Worm (Caenorhabditis elegans): ENCODE results near the gene abt-4.

Gene abt-4

DNA sequence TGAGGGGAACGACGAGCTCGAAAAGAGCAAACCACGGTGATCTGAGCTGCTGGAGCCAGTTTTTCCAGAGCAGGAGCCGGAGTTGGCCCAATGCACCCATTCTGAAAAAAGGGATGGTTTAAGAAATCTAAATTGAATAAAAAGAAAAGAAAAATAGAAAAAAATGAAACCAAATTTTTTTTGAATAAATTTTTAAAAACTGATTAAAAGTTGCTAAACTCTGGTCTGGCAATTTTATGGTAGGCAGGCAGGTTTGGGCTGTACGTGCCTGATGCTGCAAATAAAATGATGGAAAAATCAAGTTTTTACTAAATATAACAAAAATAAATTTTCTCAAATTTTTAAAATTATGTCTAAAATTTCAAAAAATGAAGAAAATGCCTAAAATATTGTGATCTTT lies at the start of gene abt-4:
abt-4 (minus strand) TSS at position 101 of the 400 bp plus-strand sequence.
- TF ChIP-seq him-1 (tag; optimal IDR thresholded peaks at IDR 0.05), result no peak
- no peak for TF ChIP-seq W03F9.2 (tag; optimal IDR thresholded peaks at IDR 0.05)
- TF ChIP-seq dao-5 (tag; optimal IDR thresholded peaks at IDR 0.05), result no peak

DNA sequence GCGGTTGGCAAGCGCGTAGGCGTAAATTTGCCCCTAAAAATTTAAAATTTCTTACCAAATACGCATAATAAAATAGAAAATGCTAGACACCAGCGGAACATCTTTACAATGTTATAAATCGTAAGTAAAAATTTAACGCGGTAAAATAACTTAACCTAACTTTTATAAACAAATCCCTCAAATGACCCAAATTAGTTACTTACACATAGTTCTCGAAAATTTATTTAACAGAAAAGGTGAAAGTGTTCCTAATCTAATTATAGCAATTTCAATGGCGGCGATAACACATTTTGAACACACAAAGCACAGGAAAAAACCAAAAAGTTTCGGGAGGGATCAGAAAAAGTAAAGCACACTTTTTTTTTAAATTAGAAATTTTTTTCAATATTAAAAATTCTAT lies 49.7 kb upstream of the abt-4 start, which contains the start of gene mltn-8:
mltn-8 (minus strand) TSS at position 101 of the 400 bp plus-strand sequence.
- TF ChIP-seq dao-5 (tag; optimal IDR thresholded peaks at IDR 0.05) (no peak), him-1 (tag; optimal IDR thresholded peaks at IDR 0.05) (no peak), W03F9.2 (tag; optimal IDR thresholded peaks at IDR 0.05) (no peak)

DNA sequence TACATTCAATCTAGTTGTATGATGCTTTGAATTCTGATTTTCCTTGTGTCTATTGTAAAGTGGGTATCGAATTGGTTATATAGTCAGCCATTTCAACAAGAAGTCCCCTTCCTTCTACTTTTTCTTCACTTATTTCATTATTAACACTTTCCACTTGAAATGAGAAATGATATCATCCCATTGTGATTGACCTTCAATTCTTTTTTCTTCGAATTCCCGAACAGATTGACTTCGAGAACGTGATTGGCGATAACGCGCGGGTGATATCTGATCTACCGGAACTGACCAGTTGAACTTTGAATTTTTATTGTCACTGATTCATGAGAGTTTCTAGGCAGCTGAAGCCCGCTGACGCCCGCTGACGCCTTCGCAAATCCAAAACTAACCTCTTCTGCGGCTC lies 47.7 kb upstream of the abt-4 start:
- TF ChIP-seq W03F9.2 (tag; optimal IDR thresholded peaks at IDR 0.05), result no peak
- TF ChIP-seq dao-5 (tag; optimal IDR thresholded peaks at IDR 0.05), result no peak
- TF ChIP-seq him-1 (tag; optimal IDR thresholded peaks at IDR 0.05), result no peak

DNA sequence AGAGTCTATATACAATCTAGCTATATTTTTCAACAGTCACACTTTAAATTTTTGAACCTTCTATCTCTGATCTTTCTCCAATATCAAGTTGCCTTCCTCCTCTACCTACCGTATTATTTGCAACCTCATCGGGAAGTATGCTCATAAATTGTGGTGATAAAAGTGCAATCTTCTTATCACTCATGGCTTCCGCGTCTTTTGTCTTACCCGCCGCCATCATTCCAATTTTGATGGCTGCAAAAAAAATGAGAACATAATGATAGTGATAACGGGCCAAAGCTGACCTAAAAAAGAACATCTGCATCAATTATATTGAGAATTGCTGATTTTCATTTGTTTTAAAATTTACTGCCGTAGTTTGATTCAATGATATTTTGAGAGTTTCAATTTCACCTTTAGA lies 46.3 kb upstream of the abt-4 start:
- TF ChIP-seq dao-5 (tag; optimal IDR thresholded peaks at IDR 0.05) (no peak), him-1 (tag; optimal IDR thresholded peaks at IDR 0.05) (no peak), W03F9.2 (tag; optimal IDR thresholded peaks at IDR 0.05) (no peak)

DNA sequence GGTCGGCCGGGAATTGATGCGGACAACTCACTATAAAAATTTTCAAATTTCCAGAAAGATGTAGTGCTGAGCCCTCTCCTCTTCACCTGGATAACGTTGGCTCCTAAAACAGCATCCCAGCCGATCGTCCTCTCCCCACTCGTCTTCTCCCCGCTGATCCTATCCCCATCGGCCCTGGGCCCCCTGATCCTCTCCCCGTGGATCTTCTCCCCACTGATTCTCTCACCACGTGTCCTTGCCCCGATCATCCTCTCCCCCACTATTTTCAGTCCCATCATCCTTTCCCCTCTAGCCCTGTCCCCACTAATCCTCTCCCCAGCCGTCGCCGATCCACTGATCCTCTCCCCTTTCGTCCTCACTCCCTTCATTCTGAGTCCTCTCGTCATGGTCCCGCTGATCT lies 42.7 kb upstream of the abt-4 start:
- TF ChIP-seq dao-5 (tag; optimal IDR thresholded peaks at IDR 0.05), result no peak
- TF ChIP-seq him-1 (tag; optimal IDR thresholded peaks at IDR 0.05), result no peak
- TF ChIP-seq W03F9.2 (tag; optimal IDR thresholded peaks at IDR 0.05), result no peak

DNA sequence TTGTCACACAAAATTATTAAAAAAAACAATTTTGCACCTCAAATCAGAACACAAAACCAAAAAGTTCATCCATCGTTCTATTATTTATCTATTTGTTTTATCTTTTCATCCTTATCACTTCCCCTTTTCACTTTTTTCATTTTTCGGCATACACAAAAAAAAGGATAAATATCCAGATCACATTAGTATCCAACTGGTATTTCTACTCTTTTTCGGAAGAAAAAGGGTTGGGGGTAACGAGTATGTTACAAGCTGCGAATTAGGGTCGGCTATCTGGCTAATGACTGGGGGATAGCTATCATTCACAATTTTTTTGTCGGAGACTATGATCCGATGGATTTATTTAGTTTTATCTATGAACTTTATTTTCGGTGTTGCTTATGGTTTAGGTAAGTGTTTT lies 39.5 kb upstream of the abt-4 start, which contains the start of gene mltn-7:
mltn-7 (plus strand) TSS at position 301 of the 400 bp plus-strand sequence.
- TF ChIP-seq dao-5 (tag; optimal IDR thresholded peaks at IDR 0.05), result no peak
- TF ChIP-seq him-1 (tag; optimal IDR thresholded peaks at IDR 0.05), result no peak
- no peak for TF ChIP-seq W03F9.2 (tag; optimal IDR thresholded peaks at IDR 0.05)

DNA sequence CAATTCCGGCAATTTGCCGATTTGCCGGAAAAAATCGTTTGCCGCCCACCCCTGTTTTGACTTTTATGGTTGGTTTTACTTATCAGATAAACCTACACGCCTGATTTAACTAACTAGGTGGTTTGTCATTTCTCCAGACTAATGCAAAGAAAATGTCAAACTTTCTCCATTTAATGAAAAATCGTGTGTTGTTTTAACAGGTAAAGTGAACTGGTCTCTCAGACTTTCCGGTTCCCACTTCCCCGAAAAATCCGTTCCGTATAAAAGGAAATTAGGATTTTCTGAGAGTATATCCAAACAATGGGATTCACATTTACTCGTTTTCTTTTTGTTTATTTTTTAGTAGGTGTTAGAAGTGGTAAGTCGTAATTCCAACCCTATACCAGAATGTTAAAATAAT lies 34.1 kb upstream of the abt-4 start, which contains the start of gene mltn-6:
mltn-6 (plus strand) TSS at position 301 of the 400 bp plus-strand sequence.
- TF ChIP-seq W03F9.2 (tag; optimal IDR thresholded peaks at IDR 0.05), result no peak
- TF ChIP-seq dao-5 (tag; optimal IDR thresholded peaks at IDR 0.05), result no peak
- TF ChIP-seq him-1 (tag; optimal IDR thresholded peaks at IDR 0.05), result no peak

DNA sequence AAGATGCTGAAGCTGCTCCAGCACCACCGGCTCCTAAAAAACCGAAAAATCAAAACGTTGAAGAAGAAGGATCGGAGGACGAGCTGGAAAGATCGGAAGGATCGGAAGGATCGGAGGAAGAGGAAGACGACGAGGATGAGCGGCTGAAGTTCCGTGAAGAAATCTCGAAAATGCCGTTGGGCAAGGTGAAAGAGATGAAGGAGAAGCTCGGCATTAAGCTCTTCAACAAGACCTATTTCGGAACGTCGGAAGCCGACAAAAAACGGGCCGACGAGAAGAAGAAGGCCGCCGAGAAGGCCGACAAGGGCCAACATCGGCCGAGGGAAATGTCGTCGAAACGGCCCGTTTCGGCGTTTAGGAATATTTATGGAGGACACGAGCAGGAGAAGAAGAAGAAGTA lies 30.8 kb upstream of the abt-4 start:
- no peak for TF ChIP-seq dao-5 (tag; optimal IDR thresholded peaks at IDR 0.05)
- TF ChIP-seq W03F9.2 (tag; optimal IDR thresholded peaks at IDR 0.05), result no peak
- no peak for TF ChIP-seq him-1 (tag; optimal IDR thresholded peaks at IDR 0.05)

DNA sequence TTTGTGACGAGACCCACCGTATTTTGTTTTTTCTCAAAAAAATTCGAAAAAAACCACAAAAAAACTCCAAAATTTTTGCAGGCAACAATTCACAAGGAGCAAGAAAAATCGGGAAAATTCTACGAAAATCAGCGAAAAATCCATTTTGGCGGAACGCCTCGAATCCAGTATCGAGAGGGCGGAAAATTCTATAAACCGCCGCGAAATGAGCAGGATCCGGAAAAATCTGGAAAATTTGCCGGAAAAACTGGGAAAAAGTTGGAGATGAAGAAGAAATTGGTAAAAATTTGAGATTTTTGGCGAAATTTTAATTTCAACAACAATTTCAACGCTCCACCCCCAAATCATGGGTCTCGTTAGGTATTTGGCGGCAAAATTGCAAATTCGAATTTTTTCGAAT lies 29.5 kb upstream of the abt-4 start:
- no peak for TF ChIP-seq dao-5 (tag; optimal IDR thresholded peaks at IDR 0.05)
- TF ChIP-seq him-1 (tag; optimal IDR thresholded peaks at IDR 0.05), result no peak
- no peak for TF ChIP-seq W03F9.2 (tag; optimal IDR thresholded peaks at IDR 0.05)

DNA sequence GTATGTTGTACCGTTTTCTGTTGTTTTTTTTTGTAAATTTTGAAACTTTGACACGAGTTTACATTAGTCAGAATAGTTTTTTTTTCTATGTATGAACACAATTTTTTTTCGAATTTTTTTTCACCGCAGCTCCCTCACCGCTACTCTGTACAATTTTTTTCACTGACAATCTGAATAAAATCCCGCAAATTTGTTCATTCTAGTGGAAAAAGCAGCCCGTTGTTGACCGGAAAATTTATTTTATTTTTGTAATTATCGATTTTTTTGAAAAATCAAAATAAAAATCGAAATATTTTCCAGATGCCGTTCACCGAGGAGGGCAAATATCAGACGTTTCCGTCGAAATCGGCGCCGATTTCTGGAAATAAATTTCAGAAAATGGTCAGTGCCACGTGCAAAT lies 28.9 kb upstream of the abt-4 start, which contains the start of gene T22H9.1:
T22H9.1 (plus strand) TSS at position 301 of the 400 bp plus-strand sequence.
- TF ChIP-seq W03F9.2 (tag; optimal IDR thresholded peaks at IDR 0.05) (no peak), him-1 (tag; optimal IDR thresholded peaks at IDR 0.05) (no peak), dao-5 (tag; optimal IDR thresholded peaks at IDR 0.05) (no peak)

DNA sequence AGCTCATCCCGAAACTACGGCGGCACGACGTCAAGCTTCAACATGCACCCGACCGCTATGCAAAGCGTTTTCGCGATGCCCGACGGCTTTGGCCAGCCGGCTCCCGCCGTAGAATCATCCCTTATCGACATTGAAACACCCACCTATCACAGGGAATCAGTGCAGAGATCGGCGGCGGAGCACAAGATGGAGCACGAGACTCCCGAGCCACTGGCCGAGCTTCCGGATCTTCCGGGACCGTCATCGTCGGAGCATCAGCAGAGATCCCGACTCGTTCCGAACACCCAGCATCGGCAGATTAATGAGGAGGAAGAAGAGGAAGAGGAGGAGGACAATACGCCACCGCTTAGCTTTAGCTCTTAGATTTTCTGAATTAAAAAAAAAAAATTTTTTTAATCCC lies 27.9 kb upstream of the abt-4 start:
- TF ChIP-seq W03F9.2 (tag; optimal IDR thresholded peaks at IDR 0.05), result no peak
- no peak for TF ChIP-seq dao-5 (tag; optimal IDR thresholded peaks at IDR 0.05)
- no peak for TF ChIP-seq him-1 (tag; optimal IDR thresholded peaks at IDR 0.05)

DNA sequence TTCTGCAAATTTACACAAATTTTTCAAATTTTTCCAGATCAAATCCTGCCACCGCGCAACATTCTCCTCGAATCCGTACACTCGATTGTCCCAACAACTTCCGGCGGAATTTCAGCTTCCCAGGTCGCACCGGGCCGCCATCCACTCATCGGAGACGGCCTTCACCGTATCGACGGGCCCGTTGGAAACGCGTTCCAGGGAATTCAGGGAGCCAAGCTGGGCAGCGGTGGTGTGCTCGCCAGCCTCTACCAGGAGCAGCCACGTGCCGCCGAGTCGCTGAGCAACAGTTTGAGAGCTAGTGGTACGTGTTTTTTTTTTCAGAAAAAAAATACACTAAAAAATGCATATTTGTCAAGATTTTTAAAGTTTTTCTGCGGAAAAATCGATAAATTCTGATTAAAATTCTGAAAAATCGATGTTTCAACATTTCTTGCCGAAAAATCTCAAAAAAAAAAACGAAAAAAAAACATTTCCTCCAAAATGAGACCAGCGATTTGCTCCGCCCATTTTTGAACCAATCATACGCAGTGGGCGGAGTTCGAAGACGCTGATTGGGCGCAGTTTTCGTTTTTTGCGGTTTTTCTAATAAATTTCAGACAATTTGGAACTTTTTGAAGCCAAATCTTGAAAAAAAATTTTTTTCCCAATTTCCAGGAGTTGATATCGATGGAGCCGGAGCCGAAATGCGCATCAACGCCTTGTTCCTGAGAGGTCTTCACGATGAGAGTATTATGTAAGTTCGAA lies 26.6 kb upstream of the abt-4 start:
- TF ChIP-seq W03F9.2 (tag; optimal IDR thresholded peaks at IDR 0.05) (no peak), him-1 (tag; optimal IDR thresholded peaks at IDR 0.05) (no peak), dao-5 (tag; optimal IDR thresholded peaks at IDR 0.05) (no peak)

DNA sequence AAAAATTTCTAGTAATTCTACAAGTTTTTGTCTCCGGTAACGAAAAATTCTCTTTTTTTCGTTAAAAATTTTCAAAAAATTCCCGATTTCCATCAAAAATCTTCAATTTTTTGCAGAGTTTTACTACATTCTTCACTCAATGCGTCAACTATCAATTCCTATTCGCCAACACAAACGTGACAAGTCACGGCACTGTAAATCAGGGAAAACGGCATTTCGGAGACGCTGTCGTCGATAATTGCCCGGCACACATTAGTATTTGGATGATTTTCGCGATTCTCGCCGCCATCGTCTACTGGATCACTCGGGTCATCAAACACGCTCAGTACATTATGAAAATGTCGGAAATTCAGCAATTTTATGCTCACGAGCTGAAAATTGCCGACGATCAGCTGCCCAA lies 21.3 kb upstream of the abt-4 start:
- no peak for TF ChIP-seq W03F9.2 (tag; optimal IDR thresholded peaks at IDR 0.05)
- no peak for TF ChIP-seq him-1 (tag; optimal IDR thresholded peaks at IDR 0.05)
- TF ChIP-seq dao-5 (tag; optimal IDR thresholded peaks at IDR 0.05), result no peak

DNA sequence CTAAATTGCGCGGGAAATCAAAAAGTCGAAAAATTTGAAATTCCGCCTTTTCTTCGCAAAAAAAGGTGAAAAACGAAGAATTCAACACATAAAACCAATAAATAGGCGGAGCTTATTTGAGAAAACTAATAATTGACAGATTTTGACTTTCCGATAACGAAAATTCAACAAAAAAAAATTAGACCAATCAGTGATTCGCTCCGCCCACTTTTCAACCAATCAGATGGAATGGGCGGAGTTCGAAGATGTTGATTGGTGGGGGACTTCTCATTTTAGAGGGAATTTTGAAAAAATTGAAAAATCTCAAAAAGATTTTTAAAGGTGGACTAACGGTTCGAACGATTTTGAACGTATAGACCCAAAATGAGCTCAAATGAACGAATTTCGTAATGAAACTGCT lies 20.3 kb upstream of the abt-4 start:
- TF ChIP-seq dao-5 (tag; optimal IDR thresholded peaks at IDR 0.05), result no peak
- no peak for TF ChIP-seq W03F9.2 (tag; optimal IDR thresholded peaks at IDR 0.05)

DNA sequence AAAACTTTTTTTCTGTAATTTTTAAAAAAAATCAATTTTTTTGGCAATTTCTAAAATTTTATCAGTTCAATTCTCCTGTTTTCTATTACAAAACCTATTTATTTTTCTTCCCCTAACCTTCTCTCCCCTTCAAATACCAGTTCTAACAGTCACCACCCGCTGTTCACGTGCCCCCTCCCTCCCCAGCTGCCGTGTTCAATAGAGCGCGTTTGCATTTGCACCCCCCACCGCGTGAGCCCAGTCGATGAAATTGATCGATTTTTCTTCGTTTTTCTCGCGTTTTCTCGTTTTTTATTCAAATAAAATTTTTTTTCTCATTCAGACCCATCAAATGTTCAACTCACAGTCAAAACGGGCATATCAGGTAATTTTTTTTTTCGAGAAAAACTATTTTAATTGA lies 18.5 kb upstream of the abt-4 start, which contains the start of gene atg-9:
atg-9 (plus strand) TSS at position 332 of the 400 bp plus-strand sequence.
- TF ChIP-seq W03F9.2 (tag; optimal IDR thresholded peaks at IDR 0.05) (peak; percentile 63), dao-5 (tag; optimal IDR thresholded peaks at IDR 0.05) (no peak), him-1 (tag; optimal IDR thresholded peaks at IDR 0.05) (no peak)

All from whole organism, L4/young adult.